Fruit fly (Drosophila melanogaster): ENCODE results near the gene CG11722.

Gene CG11722

DNA sequence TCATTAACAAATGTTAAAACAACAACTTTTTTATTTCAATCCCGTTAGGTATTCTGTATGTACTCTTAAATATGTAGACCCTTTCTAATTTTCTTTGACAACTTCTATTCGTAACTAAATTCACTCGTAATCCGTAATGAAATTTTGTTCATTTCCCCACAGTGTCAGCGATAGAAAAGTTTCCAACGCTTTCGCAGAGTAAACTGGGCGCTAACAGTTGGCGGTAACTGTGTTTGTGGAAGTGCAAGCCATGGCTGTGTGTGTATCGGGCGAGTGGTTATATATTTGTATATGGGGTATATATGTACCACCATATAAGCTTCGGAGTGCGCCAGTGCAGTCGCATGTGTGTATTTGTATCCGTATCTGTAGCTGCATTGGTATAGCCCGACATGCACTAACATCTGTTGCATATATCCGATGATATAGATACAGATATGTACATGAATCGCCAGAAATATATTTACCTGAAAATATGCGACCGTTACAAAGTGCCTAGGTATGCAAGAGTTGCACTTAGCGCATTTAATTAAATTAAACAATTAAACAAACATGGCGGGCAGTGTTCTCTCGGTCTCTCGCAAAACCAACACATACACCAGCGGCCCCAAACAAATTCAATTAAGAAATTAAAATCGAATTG is 36.2 kb upstream of the CG11722 start:
- TF ChIP-seq fru (GFP tag; optimal IDR thresholded peaks at IDR 0.05), result no peak
- peak; percentile 25 for TF ChIP-seq Dif (GFP tag; optimal IDR thresholded peaks at IDR 0.05; ENCODE audit: partially characterized antibody)
- peak; percentile 22 for TF ChIP-seq rgr (GFP tag; optimal IDR thresholded peaks at IDR 0.05)
- peak in 1 of 2 experiments; percentile 28 for TF ChIP-seq foxo (GFP tag; optimal IDR thresholded peaks at IDR 0.05)
- peak; percentile 78 for TF ChIP-seq woc (GFP tag; optimal IDR thresholded peaks at IDR 0.05)
- TF ChIP-seq HLH106 (tag; optimal IDR thresholded peaks at IDR 0.05), result peak; percentile 32
- TF ChIP-seq Hr83 (GFP tag; optimal IDR thresholded peaks at IDR 0.05; ENCODE audit: poor library complexity, severe bottlenecking), result no peak
- peak; percentile 34 for TF ChIP-seq ey (GFP tag; optimal IDR thresholded peaks at IDR 0.05)
- TF ChIP-seq Hnf4 (GFP tag; optimal IDR thresholded peaks at IDR 0.05), result peak; percentile 42
- TF ChIP-seq h (GFP tag; optimal IDR thresholded peaks at IDR 0.05), result peak; percentile 44

DNA sequence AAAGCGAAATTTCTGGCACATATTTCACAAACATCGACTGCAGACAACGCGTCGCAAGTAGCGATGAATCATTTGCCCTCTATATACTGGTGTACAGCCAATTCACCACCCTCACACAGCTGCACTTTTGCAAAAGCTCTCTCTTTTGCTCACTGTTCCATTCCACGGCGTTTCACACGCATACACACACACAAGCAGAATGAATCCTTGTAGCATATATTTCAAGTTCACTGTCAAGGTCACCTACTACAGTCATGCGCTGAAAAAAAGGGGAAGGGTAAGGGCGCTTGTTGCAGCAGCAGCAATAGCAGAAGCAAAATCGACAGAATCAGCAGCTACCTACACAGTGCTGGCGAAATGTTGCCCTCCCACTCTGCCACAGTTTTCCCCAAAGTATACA is 35.4 kb upstream of the CG11722 start:
- TF ChIP-seq Dfd (GFP tag; optimal IDR thresholded peaks at IDR 0.05) (no peak), rgr (GFP tag; optimal IDR thresholded peaks at IDR 0.05) (no peak), fru (GFP tag; optimal IDR thresholded peaks at IDR 0.05) (peak; percentile 33), Mio (GFP tag; optimal IDR thresholded peaks at IDR 0.05) (no peak), foxo (GFP tag; optimal IDR thresholded peaks at IDR 0.05) (no peak), woc (GFP tag; optimal IDR thresholded peaks at IDR 0.05) (no peak), OdsH (GFP tag; optimal IDR thresholded peaks at IDR 0.05) (peak; percentile 6), CG9705 (GFP tag; optimal IDR thresholded peaks at IDR 0.05) (no peak), pan (optimal IDR thresholded peaks at IDR 0.05) (no peak), Sp1 (GFP tag; optimal IDR thresholded peaks at IDR 0.05) (no peak), HLH106 (tag; optimal IDR thresholded peaks at IDR 0.05) (no peak), Myc (optimal IDR thresholded peaks at IDR 0.05) (no peak), ey (GFP tag; optimal IDR thresholded peaks at IDR 0.05) (no peak), GATAd (GFP tag; optimal IDR thresholded peaks at IDR 0.05) (no peak), lola (GFP tag; optimal IDR thresholded peaks at IDR 0.05) (no peak), CrebA (GFP tag; optimal IDR thresholded peaks at IDR 0.05; ENCODE audit: borderline replicate concordance) (no peak), Hr83 (GFP tag; optimal IDR thresholded peaks at IDR 0.05; ENCODE audit: poor library complexity, severe bottlenecking) (no peak), dl (GFP tag; optimal IDR thresholded peaks at IDR 0.05; ENCODE audit: insufficient read depth in 1 of 2, partially characterized antibody in 2 of 2) (no peak), Hnf4 (GFP tag; optimal IDR thresholded peaks at IDR 0.05) (no peak), h (GFP tag; optimal IDR thresholded peaks at IDR 0.05) (no peak), br (GFP tag; optimal IDR thresholded peaks at IDR 0.05) (no peak), Jra (GFP tag; optimal IDR thresholded peaks at IDR 0.05) (peak; percentile 1), Dif (GFP tag; optimal IDR thresholded peaks at IDR 0.05; ENCODE audit: partially characterized antibody) (no peak), N (GFP tag; optimal IDR thresholded peaks at IDR 0.05) (peak; percentile 22), sage (GFP tag; optimal IDR thresholded peaks at IDR 0.05) (no peak), usp (GFP tag; optimal IDR thresholded peaks at IDR 0.05) (no peak), psq (GFP tag; optimal IDR thresholded peaks at IDR 0.05) (no peak), brk (GFP tag; optimal IDR thresholded peaks at IDR 0.05) (no peak), dsf (GFP tag; optimal IDR thresholded peaks at IDR 0.05; ENCODE audit: borderline replicate concordance) (no peak), jim (GFP tag; optimal IDR thresholded peaks at IDR 0.05) (no peak), Abd-B (GFP tag; optimal IDR thresholded peaks at IDR 0.05) (no peak), dmrt93B (GFP tag; optimal IDR thresholded peaks at IDR 0.05) (no peak), sv (GFP tag; optimal IDR thresholded peaks at IDR 0.05) (no peak)

- no peak for TF ChIP-seq GATAd (GFP tag; optimal IDR thresholded peaks at IDR 0.05)
- TF ChIP-seq psq (GFP tag; optimal IDR thresholded peaks at IDR 0.05), result peak; percentile 38
- TF ChIP-seq dmrt93B (GFP tag; optimal IDR thresholded peaks at IDR 0.05), result peak; percentile 11
- peak; percentile 80 for TF ChIP-seq rgr (GFP tag; optimal IDR thresholded peaks at IDR 0.05)
- TF ChIP-seq Hr83 (GFP tag; optimal IDR thresholded peaks at IDR 0.05; ENCODE audit: poor library complexity, severe bottlenecking), result no peak
- no peak for TF ChIP-seq lola (GFP tag; optimal IDR thresholded peaks at IDR 0.05)
- peak; percentile 32 for TF ChIP-seq Dif (GFP tag; optimal IDR thresholded peaks at IDR 0.05; ENCODE audit: partially characterized antibody)
- TF ChIP-seq fru (GFP tag; optimal IDR thresholded peaks at IDR 0.05), result peak; percentile 67
- no peak for TF ChIP-seq Abd-B (GFP tag; optimal IDR thresholded peaks at IDR 0.05)
- peak; percentile 66 for TF ChIP-seq OdsH (GFP tag; optimal IDR thresholded peaks at IDR 0.05)
- TF ChIP-seq tai (GFP tag; optimal IDR thresholded peaks at IDR 0.05), result peak; percentile 53
- no peak for TF ChIP-seq Myc (optimal IDR thresholded peaks at IDR 0.05)
- TF ChIP-seq brk (GFP tag; optimal IDR thresholded peaks at IDR 0.05), result peak; percentile 24
- no peak for TF ChIP-seq CG32264 (GFP tag; optimal IDR thresholded peaks at IDR 0.05)
- no peak for TF ChIP-seq Hr78 (GFP tag; optimal IDR thresholded peaks at IDR 0.05)
- TF ChIP-seq Dfd (GFP tag; optimal IDR thresholded peaks at IDR 0.05), result no peak
- no peak for TF ChIP-seq Vsx2 (GFP tag; optimal IDR thresholded peaks at IDR 0.05; ENCODE audit: partially characterized antibody)
- TF ChIP-seq dsf (GFP tag; optimal IDR thresholded peaks at IDR 0.05; ENCODE audit: borderline replicate concordance), result peak; percentile 29
- TF ChIP-seq Mio (GFP tag; optimal IDR thresholded peaks at IDR 0.05), result no peak
- TF ChIP-seq HLH106 (tag; optimal IDR thresholded peaks at IDR 0.05), result peak; percentile 58
- TF ChIP-seq sv (GFP tag; optimal IDR thresholded peaks at IDR 0.05), result no peak
- no peak for TF ChIP-seq jim (GFP tag; optimal IDR thresholded peaks at IDR 0.05)
- TF ChIP-seq Hnf4 (GFP tag; optimal IDR thresholded peaks at IDR 0.05), result peak; percentile 71
- TF ChIP-seq CG9705 (GFP tag; optimal IDR thresholded peaks at IDR 0.05), result no peak
- peak; percentile 52 for TF ChIP-seq br (GFP tag; optimal IDR thresholded peaks at IDR 0.05)
- TF ChIP-seq dl (GFP tag; optimal IDR thresholded peaks at IDR 0.05; ENCODE audit: insufficient read depth in 1 of 2, partially characterized antibody in 2 of 2), result peak in 1 of 2 experiments; percentile 3
- TF ChIP-seq sage (GFP tag; optimal IDR thresholded peaks at IDR 0.05), result no peak
- no peak for TF ChIP-seq Rel (GFP tag; optimal IDR thresholded peaks at IDR 0.05)
- TF ChIP-seq Rel (tag; optimal IDR thresholded peaks at IDR 0.05), result no peak
- TF ChIP-seq h (GFP tag; optimal IDR thresholded peaks at IDR 0.05), result peak; percentile 73
- peak; percentile 57 for TF ChIP-seq Jra (GFP tag; optimal IDR thresholded peaks at IDR 0.05)
- TF ChIP-seq usp (GFP tag; optimal IDR thresholded peaks at IDR 0.05), result no peak
- TF ChIP-seq foxo (GFP tag; optimal IDR thresholded peaks at IDR 0.05), result peak in 1 of 2 experiments; percentile 75
Observed at dm6 chr3R:10079267-10079987, 34.1 kb upstream of the CG11722 start.
